Fruit fly (Drosophila melanogaster): ENCODE results near the gene Fgop2.

The Fgop2 gene

DNA sequence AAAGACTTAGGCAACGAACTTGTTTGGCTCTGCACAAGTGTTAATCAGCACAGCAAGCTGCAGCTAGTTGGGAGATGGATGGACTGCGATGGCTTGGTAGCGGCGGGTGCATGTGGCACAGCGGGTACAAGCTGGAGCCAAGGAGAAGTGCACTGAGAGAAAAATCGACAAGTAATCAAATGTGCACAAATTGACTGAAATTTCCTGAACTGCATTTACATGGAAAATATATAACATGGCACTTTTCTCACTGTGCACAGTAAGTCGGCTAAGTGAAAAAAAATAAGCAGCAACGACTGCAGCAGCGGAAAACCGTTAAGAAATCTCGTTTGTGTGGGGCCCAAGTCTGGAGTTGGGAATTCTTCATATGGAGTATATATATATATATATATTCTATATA, 46.0 kb upstream of the Fgop2 start (continued):
- TF ChIP-seq Hr39 (GFP tag; optimal IDR thresholded peaks at IDR 0.05) (peak; percentile 20), svp (GFP tag) (peak; percentile 55), CG1621 (tag; optimal IDR thresholded peaks at IDR 0.05) (peak; percentile 66), CG31627 (GFP tag; optimal IDR thresholded peaks at IDR 0.05) (peak; percentile 11), spab (GFP tag; optimal IDR thresholded peaks at IDR 0.05) (peak; percentile 57), Hr4 (GFP tag; optimal IDR thresholded peaks at IDR 0.05) (peak; percentile 76), CG8119 (GFP tag; IDR thresholded peaks at IDR 0.05) (peak; percentile 75), net (GFP tag; optimal IDR thresholded peaks at IDR 0.05) (peak; percentile 77), Sox15 (GFP tag; optimal IDR thresholded peaks at IDR 0.05) (peak; percentile 20), Gug (GFP tag; IDR thresholded peaks at IDR 0.05) (peak; percentile 63), Eip78C (GFP tag) (peak; percentile 91)

DNA sequence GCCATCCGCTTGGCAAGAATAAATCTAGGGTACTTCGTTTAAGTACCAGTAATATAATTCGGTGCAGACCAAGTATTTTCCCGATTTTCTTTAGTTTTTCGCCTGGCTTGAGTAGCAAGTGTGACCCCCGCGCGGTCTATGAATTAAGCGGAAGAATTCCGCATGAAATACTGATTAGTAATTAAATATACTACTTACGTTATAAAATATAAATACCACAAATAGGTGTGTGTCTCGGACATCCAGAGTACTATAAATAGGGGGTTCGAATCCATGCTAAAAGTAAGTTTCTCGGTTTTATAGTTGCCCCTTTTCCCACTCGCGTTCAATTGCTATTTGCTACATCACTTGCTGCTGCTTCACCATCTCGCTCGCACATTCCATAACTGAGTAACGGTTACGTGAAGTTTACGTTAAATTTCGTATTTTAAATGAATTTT, 26.5 kb upstream of the Fgop2 start, which contains the start of gene snRNP-U1-70K:
snRNP-U1-70K (minus strand) TSS at position 141 of the 440 bp plus-strand sequence.
- TF ChIP-seq fkh (GFP tag; optimal IDR thresholded peaks at IDR 0.05) = no peak
- TF ChIP-seq vri (GFP tag; optimal IDR thresholded peaks at IDR 0.05) = no peak
- no peak for TF ChIP-seq Eip78C (GFP tag)
- no peak for TF ChIP-seq cyc (GFP tag; optimal IDR thresholded peaks at IDR 0.05)
- TF ChIP-seq CG10631 (GFP tag; optimal IDR thresholded peaks at IDR 0.05) = no peak
- TF ChIP-seq Sox102F (GFP tag; optimal IDR thresholded peaks at IDR 0.05) = no peak
- no peak for TF ChIP-seq fd85E (GFP tag; optimal IDR thresholded peaks at IDR 0.05)
- no peak for TF ChIP-seq ss (GFP tag; optimal IDR thresholded peaks at IDR 0.05)
- TF ChIP-seq CG1621 (tag; optimal IDR thresholded peaks at IDR 0.05) = no peak
- no peak for TF ChIP-seq CG8119 (GFP tag; IDR thresholded peaks at IDR 0.05)
- TF ChIP-seq esn (GFP tag; optimal IDR thresholded peaks at IDR 0.05) = no peak
- no peak for TF ChIP-seq Gug (GFP tag; IDR thresholded peaks at IDR 0.05)
- no peak for TF ChIP-seq Blimp-1 (GFP tag; optimal IDR thresholded peaks at IDR 0.05)
- no peak for TF ChIP-seq CG34406 (GFP tag; optimal IDR thresholded peaks at IDR 0.05)
- TF ChIP-seq CG11762 (GFP tag; optimal IDR thresholded peaks at IDR 0.05; ENCODE audit: insufficient read depth) = no peak
- no peak for TF ChIP-seq dsx (GFP tag; optimal IDR thresholded peaks at IDR 0.05; ENCODE audit: poor library complexity, severe bottlenecking)
- no peak for TF ChIP-seq CG6163 (GFP tag; IDR thresholded peaks at IDR 0.05)

DNA sequence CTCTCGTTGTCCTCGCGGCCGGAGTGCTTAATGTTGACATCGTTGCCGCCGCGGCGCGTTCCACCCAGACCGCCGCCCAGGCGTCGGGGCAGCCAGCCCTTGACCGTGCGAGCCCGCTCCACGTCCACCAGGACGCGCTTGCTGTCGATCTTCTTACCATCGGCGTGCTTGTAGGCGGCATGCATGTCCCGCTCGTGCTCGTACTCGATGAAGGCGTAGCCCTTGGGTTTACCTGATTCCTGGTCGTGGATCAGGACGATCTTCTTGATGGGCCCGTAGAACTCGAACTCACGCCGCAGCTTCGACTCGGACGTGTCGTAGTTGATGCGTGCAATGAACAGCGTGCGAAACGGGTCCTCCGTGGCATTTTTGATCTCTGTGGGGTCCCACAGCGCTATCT, 25.7 kb upstream of the Fgop2 start:
- TF ChIP-seq CG6276 (GFP tag; optimal IDR thresholded peaks at IDR 0.05) (no peak), CG8119 (GFP tag; IDR thresholded peaks at IDR 0.05) (no peak), pdm3 (GFP tag; optimal IDR thresholded peaks at IDR 0.05) (no peak), Met (GFP tag; optimal IDR thresholded peaks at IDR 0.05) (no peak), CG10631 (GFP tag; optimal IDR thresholded peaks at IDR 0.05) (no peak), CG34406 (GFP tag; optimal IDR thresholded peaks at IDR 0.05) (no peak), CG8319 (GFP tag; optimal IDR thresholded peaks at IDR 0.05) (no peak), CG6792 (GFP tag; optimal IDR thresholded peaks at IDR 0.05) (no peak), dsx (GFP tag; optimal IDR thresholded peaks at IDR 0.05; ENCODE audit: poor library complexity, severe bottlenecking) (no peak), CG9139 (GFP tag; optimal IDR thresholded peaks at IDR 0.05) (no peak), Ets21C (GFP tag; optimal IDR thresholded peaks at IDR 0.05) (no peak), CG3919 (GFP tag; optimal IDR thresholded peaks at IDR 0.05) (no peak), Hr38 (GFP tag; optimal IDR thresholded peaks at IDR 0.05) (no peak), Gug (GFP tag; IDR thresholded peaks at IDR 0.05) (no peak)

DNA sequence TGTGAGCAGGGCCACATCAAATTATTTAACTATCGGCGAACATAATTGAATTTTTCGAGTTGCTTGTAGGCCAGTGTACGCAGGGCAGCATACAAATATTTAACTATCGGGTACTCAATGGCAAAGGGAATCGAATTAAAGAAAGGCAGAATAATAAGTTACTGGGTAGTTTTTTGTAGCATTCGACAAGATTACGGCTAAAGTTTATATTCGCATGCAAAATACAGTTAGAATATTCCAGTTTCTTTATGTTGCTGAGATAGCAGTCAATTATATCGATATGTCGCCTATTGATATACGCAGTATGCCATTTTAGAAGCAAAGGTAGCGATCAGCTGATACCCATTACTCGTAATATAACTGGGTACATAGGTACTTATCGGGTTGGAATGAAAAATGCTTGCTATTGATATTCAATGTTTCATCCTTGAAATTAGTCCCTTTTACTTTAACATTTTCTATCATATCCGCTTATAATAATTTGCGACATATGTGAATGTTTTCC, 23.0 kb upstream of the Fgop2 start:
- TF ChIP-seq CG9139 (GFP tag; optimal IDR thresholded peaks at IDR 0.05) (no peak), CG1621 (tag; optimal IDR thresholded peaks at IDR 0.05) (peak; percentile 30), CG31627 (GFP tag; optimal IDR thresholded peaks at IDR 0.05) (peak; percentile 53), CG8319 (GFP tag; optimal IDR thresholded peaks at IDR 0.05) (no peak), CG15336 (GFP tag; IDR thresholded peaks at IDR 0.05) (peak; percentile 24; the same call in 1 of the 2 replicates), topi (GFP tag; optimal IDR thresholded peaks at IDR 0.05) (peak; percentile 69), CG11902 (GFP tag; optimal IDR thresholded peaks at IDR 0.05) (no peak), CG3032 (tag; optimal IDR thresholded peaks at IDR 0.05) (no peak), CG8119 (GFP tag; IDR thresholded peaks at IDR 0.05) (no peak; the same call in 2 of the 3 replicates), pdm3 (GFP tag; optimal IDR thresholded peaks at IDR 0.05) (no peak), Smox (GFP tag; optimal IDR thresholded peaks at IDR 0.05) (peak; percentile 55), Blimp-1 (GFP tag; optimal IDR thresholded peaks at IDR 0.05) (no peak), acj6 (GFP tag; optimal IDR thresholded peaks at IDR 0.05) (peak; percentile 43), fd85E (GFP tag; optimal IDR thresholded peaks at IDR 0.05) (no peak), Lpt (GFP tag; optimal IDR thresholded peaks at IDR 0.05) (no peak), CG6276 (GFP tag; optimal IDR thresholded peaks at IDR 0.05) (no peak), Sox102F (GFP tag; optimal IDR thresholded peaks at IDR 0.05) (no peak), Eip78C (GFP tag) (peak; percentile 86), CG16779 (tag; optimal IDR thresholded peaks at IDR 0.05) (no peak), Eip93F (GFP tag; optimal IDR thresholded peaks at IDR 0.05) (no peak), net (GFP tag; optimal IDR thresholded peaks at IDR 0.05) (no peak), Hr38 (GFP tag; optimal IDR thresholded peaks at IDR 0.05) (no peak), CG6163 (GFP tag; IDR thresholded peaks at IDR 0.05) (peak; percentile 51; the same call in 2 of the 3 replicates), CG4318 (GFP tag; optimal IDR thresholded peaks at IDR 0.05) (no peak), Hr4 (GFP tag; optimal IDR thresholded peaks at IDR 0.05) (no peak)

All from whole organism, prepupa.